Worm (Caenorhabditis elegans) whole organism, L2 larva: ENCODE results near the gene nrx-1.
A peak's percentile ranks its signal among the peaks of the same experiment; 100 is the strongest.

Source experiments
- C34F6.9 ChIP-seq: fragments of 150-350 bp; optimal IDR thresholded peaks from 2 replicates; lab custom pipeline; 2014; ENCODE audit warnings: missing biosample characterization, missing genetic modification characterization
- F13H6.1 ChIP-seq: sonication (generic microtip); optimal IDR thresholded peaks from 2 replicates; lab custom pipeline; 2016; ENCODE audit warnings: missing genetic modification characterization, missing compliant biosample characterization
- R02D3.7 ChIP-seq: fragments of 150-350 bp; optimal IDR thresholded peaks from 2 replicates; lab custom pipeline; 2014; ENCODE audit warnings: missing biosample characterization, missing genetic modification characterization
- Y55F3AM.14 ChIP-seq: fragments of 200-800 bp; sonication (Bioruptor generic); optimal IDR thresholded peaks from 2 replicates; lab custom pipeline; 2018; ENCODE audit warnings: mild to moderate bottlenecking, missing genetic modification characterization, missing compliant biosample characterization
- ZK546.5 ChIP-seq: sonication (generic microtip); optimal IDR thresholded peaks from 2 replicates; lab custom pipeline; 2017; ENCODE audit warnings: missing biosample characterization, missing genetic modification characterization
- alr-1 ChIP-seq: fragments of 150-350 bp; optimal IDR thresholded peaks from 2 replicates; lab custom pipeline; 2014; ENCODE audit warnings: missing biosample characterization, missing genetic modification characterization
- aly-2 ChIP-seq: fragments of 150-350 bp; optimal IDR thresholded peaks from 2 replicates; lab custom pipeline; 2014; ENCODE audit warnings: missing biosample characterization, missing genetic modification characterization
- ama-1 ChIP-seq: fragments of 150-350 bp; optimal IDR thresholded peaks from 2 replicates; lab custom pipeline; 2018; ENCODE audit warnings: inconsistent platforms
- blmp-1 ChIP-seq: sonication (generic microtip); optimal IDR thresholded peaks from 2 replicates; lab custom pipeline; 2017; ENCODE audit warnings: missing genetic modification characterization, mild to moderate bottlenecking, missing compliant biosample characterization, antibody characterized with exemption, moderate library complexity; ENCODE audit not compliant: insufficient read depth
- ceh-16 ChIP-seq: fragments of 150-350 bp; optimal IDR thresholded peaks from 2 replicates; lab custom pipeline; 2014; ENCODE audit warnings: missing biosample characterization, missing genetic modification characterization
- crh-2 ChIP-seq: sonication (generic microtip); optimal IDR thresholded peaks from 2 replicates; lab custom pipeline; 2017; ENCODE audit warnings: missing biosample characterization, missing genetic modification characterization
- egl-27 ChIP-seq: sonication (generic microtip); optimal IDR thresholded peaks from 3 replicates; lab custom pipeline; 2017; ENCODE audit warnings: missing biosample characterization, missing genetic modification reagents, missing genetic modification characterization
- lin-13 ChIP-seq: fragments of 150-350 bp; optimal IDR thresholded peaks from 2 replicates; lab custom pipeline; 2014; ENCODE audit warnings: missing biosample characterization, missing genetic modification reagents, missing genetic modification characterization
- lsy-2 ChIP-seq, 2 experiments: fragments of 150-350 bp in 1 of 2; sonication (generic microtip) in 1 of 2; optimal IDR thresholded peaks; 2 replicates each; lab custom pipeline; 2014 to 2017; ENCODE audit warnings: missing biosample characterization in 2 of 2, missing genetic modification characterization in 2 of 2
- mbf-1 ChIP-seq: sonication (generic microtip); optimal IDR thresholded peaks from 2 replicates; lab custom pipeline; 2017; ENCODE audit warnings: missing biosample characterization, missing genetic modification characterization
- mdl-1 ChIP-seq, 2 experiments: fragments of 150-350 bp in 1 of 2; sonication (generic microtip) in 1 of 2; optimal IDR thresholded peaks; 2 replicates each; lab custom pipeline; 2017; ENCODE audit warnings: missing biosample characterization in 2 of 2, missing genetic modification characterization in 2 of 2
- nhr-129 ChIP-seq: fragments of 150-350 bp; optimal IDR thresholded peaks from 2 replicates; lab custom pipeline; 2014; ENCODE audit warnings: missing biosample characterization, missing genetic modification characterization
- nhr-21 ChIP-seq: fragments of 150-350 bp; optimal IDR thresholded peaks from 2 replicates; lab custom pipeline; 2014; ENCODE audit warnings: missing biosample characterization, missing genetic modification characterization
- nhr-237 ChIP-seq: fragments of 150-350 bp; optimal IDR thresholded peaks from 2 replicates; lab custom pipeline; 2014; ENCODE audit warnings: missing biosample characterization, missing genetic modification characterization
- nhr-25 ChIP-seq: fragments of 150-350 bp; sonication (generic microtip); optimal IDR thresholded peaks from 3 replicates; lab custom pipeline; 2014; ENCODE audit warnings: missing biosample characterization, missing genetic modification characterization
- nhr-77 ChIP-seq: fragments of 150-350 bp; optimal IDR thresholded peaks from 2 replicates; lab custom pipeline; 2014; ENCODE audit warnings: missing biosample characterization, missing genetic modification characterization
- sma-9 ChIP-seq, 2 experiments: fragments of 150-350 bp in 1 of 2; sonication (generic microtip) in 1 of 2; optimal IDR thresholded peaks; 2 replicates each; lab custom pipeline; 2014 to 2016; ENCODE audit warnings: missing genetic modification characterization in 2 of 2, mild to moderate bottlenecking in 1 of 2, missing biosample characterization in 1 of 2, missing compliant biosample characterization in 1 of 2, missing genetic modification reagents in 1 of 2, moderate library complexity in 1 of 2
- snpc-4 ChIP-seq: fragments of 150-350 bp; optimal IDR thresholded peaks from 2 replicates; lab custom pipeline; 2014; ENCODE audit warnings: missing biosample characterization, missing genetic modification characterization
- unc-39 ChIP-seq: fragments of 150-350 bp; optimal IDR thresholded peaks from 2 replicates; lab custom pipeline; 2014; ENCODE audit warnings: missing biosample characterization, missing genetic modification characterization
- unc-55 ChIP-seq: fragments of 150-350 bp; sonication (generic microtip); optimal IDR thresholded peaks from 3 replicates; lab custom pipeline; 2014; ENCODE audit warnings: missing biosample characterization, missing genetic modification reagents, missing genetic modification characterization
- zag-1 ChIP-seq: fragments of 150-350 bp; optimal IDR thresholded peaks from 2 replicates; lab custom pipeline; 2014; ENCODE audit warnings: missing biosample characterization, missing genetic modification characterization
- ztf-11 ChIP-seq: sonication (generic microtip); optimal IDR thresholded peaks from 2 replicates; lab custom pipeline; 2017; ENCODE audit warnings: missing biosample characterization, missing genetic modification characterization
- ztf-4 ChIP-seq: fragments of 150-350 bp; optimal IDR thresholded peaks from 2 replicates; lab custom pipeline; 2014; ENCODE audit warnings: missing biosample characterization, missing genetic modification characterization

Gene nrx-1

ce11 chrV:10860526-10861037 lies 35.8 kb downstream of the nrx-1 start:
- TF ChIP-seq sma-9 (GFP tag; optimal IDR thresholded peaks at IDR 0.05; lab: Kevin White, UChicago), result peak; percentile 72
- no peak for TF ChIP-seq sma-9 (tag; optimal IDR thresholded peaks at IDR 0.05; lab: Kevin White, UChicago)
- no peak for TF ChIP-seq aly-2 (tag; lab: Kevin White, UChicago)
- TF ChIP-seq nhr-25 (tag; lab: Kevin White, UChicago), result peak; percentile 17
- no peak for TF ChIP-seq ztf-11 (tag; lab: Kevin White, UChicago)
- TF ChIP-seq lsy-2 (tag; optimal IDR thresholded peaks at IDR 0.05; lab: Kevin White, UChicago), result no peak
- TF ChIP-seq ceh-16, result peak; percentile 52
- TF ChIP-seq nhr-21 (tag; lab: Kevin White, UChicago), result no peak
- no peak for TF ChIP-seq mdl-1 (tag; optimal IDR thresholded peaks at IDR 0.05; lab: Kevin White, UChicago)
- peak; percentile 41 for TF ChIP-seq egl-27 (tag; lab: Kevin White, UChicago)
- no peak for TF ChIP-seq alr-1 (tag; lab: Kevin White, UChicago)
- TF ChIP-seq blmp-1 (tag; lab: Kevin White, UChicago), result peak; percentile 18
- TF ChIP-seq crh-2 (tag; lab: Kevin White, UChicago), result no peak
- TF ChIP-seq, all 48 proteins: peak for 5

ce11 chrV:10861611-10862262 lies 36.9 kb downstream of the nrx-1 start:
- peak; percentile 54 for TF ChIP-seq Y55F3AM.14 (GFP tag; lab: Kevin White, UChicago)
- TF ChIP-seq C34F6.9 (tag; lab: Kevin White, UChicago), result peak; percentile 71
- TF ChIP-seq nhr-77 (tag; lab: Kevin White, UChicago), result no peak
- TF ChIP-seq snpc-4 (tag; lab: Kevin White, UChicago), result no peak
- peak; percentile 7 for TF ChIP-seq F13H6.1 (tag; lab: Kevin White, UChicago)
- TF ChIP-seq mdl-1 (tag; optimal IDR thresholded peaks at IDR 0.05; lab: Kevin White, UChicago), result no peak
- peak; percentile 74 for TF ChIP-seq nhr-129 (tag; lab: Kevin White, UChicago)
- TF ChIP-seq blmp-1 (tag; lab: Kevin White, UChicago), result no peak
- peak; percentile 38 for TF ChIP-seq ztf-4
- TF ChIP-seq ZK546.5 (tag; lab: Kevin White, UChicago), result no peak
- TF ChIP-seq unc-39, result no peak
- peak in 1 of 2 experiments; percentile 36 for TF ChIP-seq lsy-2 (tag; optimal IDR thresholded peaks at IDR 0.05; lab: Kevin White, UChicago)
- TF ChIP-seq lin-13 (GFP tag; lab: Kevin White, UChicago), result no peak
- peak; percentile 41 for TF ChIP-seq unc-55 (GFP tag; lab: Kevin White, UChicago)
- no peak for TF ChIP-seq R02D3.7
- peak; percentile 37 for TF ChIP-seq sma-9 (GFP tag; optimal IDR thresholded peaks at IDR 0.05; lab: Kevin White, UChicago)
- TF ChIP-seq sma-9 (tag; optimal IDR thresholded peaks at IDR 0.05; lab: Kevin White, UChicago), result no peak
- no peak for TF ChIP-seq nhr-21 (tag; lab: Kevin White, UChicago)
- TF ChIP-seq aly-2 (tag; lab: Kevin White, UChicago), result no peak

ce11 chrV:10862457-10863097 lies 37.8 kb downstream of the nrx-1 start:
- TF ChIP-seq zag-1 (no peak), nhr-21 (tag; lab: Kevin White, UChicago) (peak; percentile 8), sma-9 (GFP tag; optimal IDR thresholded peaks at IDR 0.05; lab: Kevin White, UChicago) (peak; percentile 44), sma-9 (tag; optimal IDR thresholded peaks at IDR 0.05; lab: Kevin White, UChicago) (no peak)

ce11 chrV:10865599-10865998 lies 40.8 kb downstream of the nrx-1 start, which contains the start of gene saeg-1:
Gene saeg-1 (minus strand): TSS chrV:10865699.
- TF ChIP-seq mbf-1 (tag; lab: Kevin White, UChicago) (no peak), lin-13 (GFP tag; lab: Kevin White, UChicago) (no peak), nhr-237 (no peak), F13H6.1 (tag; lab: Kevin White, UChicago) (no peak), C34F6.9 (tag; lab: Kevin White, UChicago) (no peak), ama-1 (no peak)

ce11 chrV:10866340-10866739 lies 41.5 kb downstream of the nrx-1 start:
- peak; percentile 30 for TF ChIP-seq Y55F3AM.14 (GFP tag; lab: Kevin White, UChicago)
- TF ChIP-seq, all 48 proteins: peak for 1; not testable (repeated sequence) for 47
